Fruit fly (Drosophila melanogaster): ENCODE results near the gene CG6310.

DNA sequence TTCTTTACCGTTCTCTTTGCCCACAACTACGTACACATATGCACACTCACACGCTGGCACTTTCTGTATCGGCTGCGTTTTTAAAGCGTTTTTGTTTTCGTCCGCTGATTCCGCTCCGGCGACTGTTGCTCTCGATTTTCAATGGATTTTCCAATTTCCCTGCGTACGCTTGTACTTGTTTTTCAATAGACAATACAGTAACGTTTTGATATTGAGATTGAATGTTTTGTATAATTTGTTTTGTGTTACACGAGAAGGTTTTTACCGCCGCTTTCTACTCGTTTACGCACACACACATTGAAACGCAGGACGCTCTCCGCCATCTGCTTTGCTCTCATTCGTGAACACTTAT lies 22.9 kb upstream of the CG6310 start:
- TF ChIP-seq CG12155 (GFP tag; optimal IDR thresholded peaks at IDR 0.05) (no peak), chinmo (GFP tag; IDR thresholded peaks at IDR 0.05; ENCODE audit: partially characterized antibody) (no peak), CG12744 (GFP tag; optimal IDR thresholded peaks at IDR 0.05) (no peak), CG10565 (GFP tag; optimal IDR thresholded peaks at IDR 0.05) (no peak), CG15696 (tag; optimal IDR thresholded peaks at IDR 0.05) (no peak), mld (GFP tag; IDR thresholded peaks at IDR 0.05; ENCODE audit: partially characterized antibody) (no peak), ind (GFP tag; optimal IDR thresholded peaks at IDR 0.05) (no peak), ranshi (GFP tag; IDR thresholded peaks at IDR 0.05) (no peak), Dfd (GFP tag; optimal IDR thresholded peaks at IDR 0.05) (no peak), Ets65A (GFP tag) (no peak), sens-2 (GFP tag; IDR thresholded peaks at IDR 0.05) (no peak), tgo (GFP tag; IDR thresholded peaks at IDR 0.05) (no peak)
